Worm (Caenorhabditis elegans) whole organism, L2 larva: ENCODE results near the gene srbc-56.

Experiments
- C34F6.9 ChIP-seq: fragments of 150-350 bp; optimal IDR thresholded peaks from 2 replicates; lab custom pipeline; 2014; ENCODE audit warnings: missing biosample characterization, missing genetic modification characterization
- Y55F3AM.14 ChIP-seq: fragments of 200-800 bp; sonication (Bioruptor generic); optimal IDR thresholded peaks from 2 replicates; lab custom pipeline; 2018; ENCODE audit warnings: mild to moderate bottlenecking, missing genetic modification characterization, missing compliant biosample characterization
- ZK546.5 ChIP-seq: sonication (generic microtip); optimal IDR thresholded peaks from 2 replicates; lab custom pipeline; 2017; ENCODE audit warnings: missing biosample characterization, missing genetic modification characterization
- alr-1 ChIP-seq: fragments of 150-350 bp; optimal IDR thresholded peaks from 2 replicates; lab custom pipeline; 2014; ENCODE audit warnings: missing biosample characterization, missing genetic modification characterization
- aly-2 ChIP-seq: fragments of 150-350 bp; optimal IDR thresholded peaks from 2 replicates; lab custom pipeline; 2014; ENCODE audit warnings: missing biosample characterization, missing genetic modification characterization
- ama-1 ChIP-seq: fragments of 150-350 bp; optimal IDR thresholded peaks from 2 replicates; lab custom pipeline; 2018; ENCODE audit warnings: inconsistent platforms
- blmp-1 ChIP-seq: sonication (generic microtip); optimal IDR thresholded peaks from 2 replicates; lab custom pipeline; 2017; ENCODE audit warnings: missing genetic modification characterization, mild to moderate bottlenecking, missing compliant biosample characterization, antibody characterized with exemption, moderate library complexity; ENCODE audit not compliant: insufficient read depth
- ceh-16 ChIP-seq: fragments of 150-350 bp; optimal IDR thresholded peaks from 2 replicates; lab custom pipeline; 2014; ENCODE audit warnings: missing biosample characterization, missing genetic modification characterization
- ceh-82 ChIP-seq: fragments of 150-350 bp; optimal IDR thresholded peaks from 2 replicates; lab custom pipeline; 2014; ENCODE audit warnings: missing biosample characterization, missing genetic modification characterization
- crh-2 ChIP-seq: sonication (generic microtip); optimal IDR thresholded peaks from 2 replicates; lab custom pipeline; 2017; ENCODE audit warnings: missing biosample characterization, missing genetic modification characterization
- dmd-4 ChIP-seq: sonication (generic microtip); optimal IDR thresholded peaks from 2 replicates; lab custom pipeline; 2017; ENCODE audit warnings: missing biosample characterization, missing genetic modification characterization
- egl-27 ChIP-seq: sonication (generic microtip); optimal IDR thresholded peaks from 3 replicates; lab custom pipeline; 2017; ENCODE audit warnings: missing biosample characterization, missing genetic modification reagents, missing genetic modification characterization
- elt-1 ChIP-seq: fragments of 150-350 bp; optimal IDR thresholded peaks from 2 replicates; lab custom pipeline; 2014; ENCODE audit warnings: missing biosample characterization, missing genetic modification characterization
- elt-3 ChIP-seq: sonication (generic microtip); optimal IDR thresholded peaks from 2 replicates; lab custom pipeline; 2017; ENCODE audit warnings: missing biosample characterization, missing genetic modification characterization
- fos-1 ChIP-seq: fragments of 150-350 bp; optimal IDR thresholded peaks from 2 replicates; lab custom pipeline; 2014; ENCODE audit warnings: missing biosample characterization, missing genetic modification characterization
- lin-11 ChIP-seq: fragments of 150-350 bp; sonication (generic microtip); optimal IDR thresholded peaks from 2 replicates; lab custom pipeline; 2014; ENCODE audit warnings: missing biosample characterization, missing genetic modification characterization, inconsistent platforms, mixed read lengths
- lin-13 ChIP-seq: fragments of 150-350 bp; optimal IDR thresholded peaks from 2 replicates; lab custom pipeline; 2014; ENCODE audit warnings: missing biosample characterization, missing genetic modification reagents, missing genetic modification characterization
- lin-39 ChIP-seq: fragments of 150-350 bp; optimal IDR thresholded peaks from 2 replicates; lab custom pipeline; 2014; ENCODE audit warnings: missing biosample characterization, missing genetic modification reagents, missing genetic modification characterization
- mbf-1 ChIP-seq: sonication (generic microtip); optimal IDR thresholded peaks from 2 replicates; lab custom pipeline; 2017; ENCODE audit warnings: missing biosample characterization, missing genetic modification characterization
- nhr-10 ChIP-seq: sonication (generic microtip); optimal IDR thresholded peaks from 2 replicates; lab custom pipeline; 2017; ENCODE audit warnings: missing biosample characterization, missing genetic modification characterization
- nhr-11 ChIP-seq: fragments of 150-350 bp; optimal IDR thresholded peaks from 2 replicates; lab custom pipeline; 2014; ENCODE audit warnings: missing biosample characterization, missing genetic modification characterization
- nhr-129 ChIP-seq: fragments of 150-350 bp; optimal IDR thresholded peaks from 2 replicates; lab custom pipeline; 2014; ENCODE audit warnings: missing biosample characterization, missing genetic modification characterization
- nhr-21 ChIP-seq: fragments of 150-350 bp; optimal IDR thresholded peaks from 2 replicates; lab custom pipeline; 2014; ENCODE audit warnings: missing biosample characterization, missing genetic modification characterization
- nhr-23 ChIP-seq: fragments of 150-350 bp; optimal IDR thresholded peaks from 2 replicates; lab custom pipeline; 2014; ENCODE audit warnings: missing biosample characterization, missing genetic modification reagents, missing genetic modification characterization
- nhr-237 ChIP-seq: fragments of 150-350 bp; optimal IDR thresholded peaks from 2 replicates; lab custom pipeline; 2014; ENCODE audit warnings: missing biosample characterization, missing genetic modification characterization
- nhr-6 ChIP-seq: fragments of 150-350 bp; optimal IDR thresholded peaks from 2 replicates; lab custom pipeline; 2014; ENCODE audit warnings: missing biosample characterization, missing genetic modification characterization
- nhr-77 ChIP-seq: fragments of 150-350 bp; optimal IDR thresholded peaks from 2 replicates; lab custom pipeline; 2014; ENCODE audit warnings: missing biosample characterization, missing genetic modification characterization
- peb-1 ChIP-seq: fragments of 150-350 bp; optimal IDR thresholded peaks from 2 replicates; lab custom pipeline; 2014; ENCODE audit warnings: missing biosample characterization, missing genetic modification characterization
- sem-4 ChIP-seq: fragments of 150-350 bp; optimal IDR thresholded peaks from 2 replicates; lab custom pipeline; 2014; ENCODE audit warnings: missing biosample characterization, missing genetic modification reagents, missing genetic modification characterization
- sma-3 ChIP-seq: sonication (generic microtip); optimal IDR thresholded peaks from 2 replicates; lab custom pipeline; 2016; ENCODE audit warnings: missing genetic modification reagents, missing genetic modification characterization, missing compliant biosample characterization
- sma-9 ChIP-seq, 2 experiments: fragments of 150-350 bp in 1 of 2; sonication (generic microtip) in 1 of 2; optimal IDR thresholded peaks; 2 replicates each; lab custom pipeline; 2014 to 2016; ENCODE audit warnings: missing genetic modification characterization in 2 of 2, mild to moderate bottlenecking in 1 of 2, missing biosample characterization in 1 of 2, missing compliant biosample characterization in 1 of 2, missing genetic modification reagents in 1 of 2, moderate library complexity in 1 of 2
- snpc-4 ChIP-seq: fragments of 150-350 bp; optimal IDR thresholded peaks from 2 replicates; lab custom pipeline; 2014; ENCODE audit warnings: missing biosample characterization, missing genetic modification characterization
- unc-39 ChIP-seq: fragments of 150-350 bp; optimal IDR thresholded peaks from 2 replicates; lab custom pipeline; 2014; ENCODE audit warnings: missing biosample characterization, missing genetic modification characterization
- unc-55 ChIP-seq: fragments of 150-350 bp; sonication (generic microtip); optimal IDR thresholded peaks from 3 replicates; lab custom pipeline; 2014; ENCODE audit warnings: missing biosample characterization, missing genetic modification reagents, missing genetic modification characterization
- unc-62 ChIP-seq: fragments of 150-350 bp; optimal IDR thresholded peaks from 2 replicates; lab custom pipeline; 2014; ENCODE audit warnings: missing biosample characterization, missing genetic modification reagents, missing genetic modification characterization
- zag-1 ChIP-seq: fragments of 150-350 bp; optimal IDR thresholded peaks from 2 replicates; lab custom pipeline; 2014; ENCODE audit warnings: missing biosample characterization, missing genetic modification characterization
- ztf-1 ChIP-seq: fragments of 200-800 bp; sonication (Bioruptor generic); conservative IDR thresholded peaks from 2 replicates; pipeline ENCODE4 v1.3.6; 2022; ENCODE audit warnings: missing genetic modification characterization, missing compliant biosample characterization

Gene srbc-56

ce11 chrV:15873762-15874161 is 42.3 kb upstream of the srbc-56 start (continued):
- TF ChIP-seq nhr-11 (tag; lab: Kevin White, UChicago), result no peak
- no peak for TF ChIP-seq elt-1
- TF ChIP-seq blmp-1, result peak; percentile 8
- peak; percentile 78 for TF ChIP-seq unc-55 (GFP tag; lab: Kevin White, UChicago)
- TF ChIP-seq aly-2 (tag; lab: Kevin White, UChicago), result no peak
- TF ChIP-seq, all 48 proteins: peak for 20

DNA sequence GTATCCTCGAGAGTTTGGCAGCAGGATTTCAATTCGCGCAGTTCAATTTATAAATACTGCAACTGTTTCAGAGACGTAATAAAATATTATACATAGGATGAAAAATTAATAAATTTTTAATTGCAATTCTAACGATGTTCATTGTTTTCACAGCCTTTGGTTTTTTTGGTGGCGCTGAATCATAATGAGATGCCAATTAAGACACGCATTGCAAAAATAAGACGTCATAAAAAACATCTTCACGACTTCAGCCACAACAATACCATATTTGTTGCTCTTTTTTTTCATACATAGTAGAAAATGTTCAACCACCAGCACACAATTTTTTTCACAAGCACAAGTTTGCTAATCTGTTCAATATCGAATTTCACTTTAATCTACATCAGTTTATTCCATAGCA is 40.8 kb upstream of the srbc-56 start, which contains the start of gene str-56:
str-56 (plus strand) TSS at position 301 of the 400 bp plus-strand sequence.
- TF ChIP-seq nhr-237 (no peak), ztf-1 (GFP tag; lab: Robert Waterston, UW) (no peak), sma-3 (GFP tag; lab: Kevin White, UChicago) (no peak), nhr-129 (tag; lab: Kevin White, UChicago) (no peak), elt-3 (tag; lab: Kevin White, UChicago) (no peak), sma-9 (GFP tag; optimal IDR thresholded peaks at IDR 0.05; lab: Kevin White, UChicago) (no peak), sma-9 (tag; optimal IDR thresholded peaks at IDR 0.05; lab: Kevin White, UChicago) (no peak), C34F6.9 (tag; lab: Kevin White, UChicago) (no peak), zag-1 (tag; lab: Kevin White, UChicago) (no peak), nhr-23 (no peak), sem-4 (tag; lab: Kevin White, UChicago) (no peak), snpc-4 (tag; lab: Kevin White, UChicago) (no peak), egl-27 (tag; lab: Kevin White, UChicago) (no peak), ZK546.5 (tag; lab: Kevin White, UChicago) (no peak), ama-1 (no peak), blmp-1 (no peak), mbf-1 (tag; lab: Kevin White, UChicago) (no peak), lin-13 (GFP tag; lab: Kevin White, UChicago) (no peak), crh-2 (tag; lab: Kevin White, UChicago) (no peak), aly-2 (tag; lab: Kevin White, UChicago) (no peak), lin-11 (tag; lab: Kevin White, UChicago) (no peak)

- TF ChIP-seq sem-4 (tag; lab: Kevin White, UChicago), result no peak
- no peak for TF ChIP-seq ceh-16 (tag; lab: Kevin White, UChicago)
- TF ChIP-seq peb-1 (tag; lab: Kevin White, UChicago), result no peak
- TF ChIP-seq aly-2 (tag; lab: Kevin White, UChicago), result no peak
- TF ChIP-seq crh-2 (tag; lab: Kevin White, UChicago), result no peak
- no peak for TF ChIP-seq elt-3 (tag; lab: Kevin White, UChicago)
- no peak for TF ChIP-seq ceh-82
- TF ChIP-seq unc-62 (GFP tag; lab: Kevin White, UChicago), result no peak
- no peak for TF ChIP-seq dmd-4 (tag; lab: Kevin White, UChicago)
- no peak for TF ChIP-seq unc-55 (GFP tag; lab: Kevin White, UChicago)
- no peak for TF ChIP-seq sma-9 (GFP tag; optimal IDR thresholded peaks at IDR 0.05; lab: Kevin White, UChicago)
- no peak for TF ChIP-seq sma-9 (tag; optimal IDR thresholded peaks at IDR 0.05; lab: Kevin White, UChicago)
- TF ChIP-seq nhr-6 (tag; lab: Kevin White, UChicago), result no peak
- TF ChIP-seq fos-1 (tag; lab: Kevin White, UChicago), result no peak
- TF ChIP-seq nhr-21, result no peak
- TF ChIP-seq C34F6.9 (tag; lab: Kevin White, UChicago), result no peak
- TF ChIP-seq ama-1, result no peak
- no peak for TF ChIP-seq Y55F3AM.14 (GFP tag; lab: Kevin White, UChicago)
- no peak for TF ChIP-seq nhr-10 (tag; lab: Kevin White, UChicago)
- TF ChIP-seq egl-27 (tag; lab: Kevin White, UChicago), result no peak
- TF ChIP-seq alr-1 (tag; lab: Kevin White, UChicago), result no peak
- TF ChIP-seq, all 48 proteins: peak for 0
These were observed 38.9 kb upstream of the srbc-56 start, which contains the start of gene str-57 for ce11 chrV:15870356-15870755. str-57 (plus strand) TSS chrV:15870656.

DNA sequence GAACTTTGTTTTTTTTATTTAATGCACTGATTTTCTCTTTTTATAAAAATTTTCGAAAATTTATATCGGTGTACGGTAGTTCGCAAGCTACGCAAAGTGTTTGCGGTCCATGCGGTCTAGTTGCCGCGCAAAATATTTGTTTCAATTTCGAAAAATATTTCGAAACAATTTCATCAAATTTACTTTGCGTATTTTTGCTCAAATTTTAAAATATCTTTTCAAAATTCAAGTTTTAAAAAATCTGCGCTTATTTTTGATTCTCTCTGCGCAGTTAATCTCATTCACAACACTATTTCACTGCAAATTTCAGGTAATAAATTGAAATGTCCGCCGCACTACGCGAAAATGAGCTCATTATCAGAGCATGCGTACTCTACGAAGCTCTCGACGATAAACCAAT is 35.9 kb upstream of the srbc-56 start, which contains the start of gene fbxa-197:
fbxa-197 (plus strand) TSS at position 301 of the 400 bp plus-strand sequence.
- TF ChIP-seq nhr-6 (tag; lab: Kevin White, UChicago), result no peak
- no peak for TF ChIP-seq sma-3 (GFP tag; lab: Kevin White, UChicago)
- TF ChIP-seq snpc-4 (tag; lab: Kevin White, UChicago), result no peak
- TF ChIP-seq lin-39 (tag; lab: Kevin White, UChicago), result no peak
- TF ChIP-seq ceh-16 (tag; lab: Kevin White, UChicago), result no peak
- TF ChIP-seq nhr-10 (tag; lab: Kevin White, UChicago), result no peak
- no peak for TF ChIP-seq blmp-1
- TF ChIP-seq nhr-77 (tag; lab: Kevin White, UChicago), result no peak
- no peak for TF ChIP-seq unc-39 (tag; lab: Kevin White, UChicago)
- no peak for TF ChIP-seq ZK546.5 (tag; lab: Kevin White, UChicago)
- TF ChIP-seq, all 48 proteins: peak for 0
